Worm (Caenorhabditis elegans): Measurements from ENCODE around the gene F17E9.16.

Gene F17E9.16

ce11 chrIV:8377501-8377900, 25.4 kb downstream of the F17E9.16 start, which contains the start of gene D2096.7:
Gene D2096.7, minus strand, starts transcription at chrIV:8377630.
- 0 out of 2 replicates have a peak, but pooled peaks have one; percentile 20 for TF ChIP-seq hmg-1.1 (GFP tag; IDR thresholded peaks at IDR 0.05)
- TF ChIP-seq madf-9 (GFP tag; conservative IDR thresholded peaks at IDR 0.05), result no peak
- no peak for TF ChIP-seq ces-1 (GFP tag; optimal IDR thresholded peaks at IDR 0.05)
- no peak for TF ChIP-seq mep-1 (tag; optimal IDR thresholded peaks at IDR 0.05)
- TF ChIP-seq nhr-76 (tag; optimal IDR thresholded peaks at IDR 0.05), result no peak
- peak; percentile 76 for TF ChIP-seq arid-1 (GFP tag; conservative IDR thresholded peaks at IDR 0.05)
- no peak for TF ChIP-seq nhr-11 (tag; optimal IDR thresholded peaks at IDR 0.05)
- no peak for TF ChIP-seq unc-62 (GFP tag; optimal IDR thresholded peaks at IDR 0.05 in 1 of 2)
- TF ChIP-seq unc-62 (tag; optimal IDR thresholded peaks at IDR 0.05), result no peak
- TF ChIP-seq lin-29 (GFP tag; IDR thresholded peaks at IDR 0.05), result no peak
- TF ChIP-seq aha-1 (tag), result no peak
- peak; percentile 69 for TF ChIP-seq egl-43 (GFP tag; IDR thresholded peaks at IDR 0.05)
- no peak for TF ChIP-seq ztf-7 (tag; optimal IDR thresholded peaks at IDR 0.05)
- TF ChIP-seq vab-7 (GFP tag; IDR thresholded peaks at IDR 0.05), result no peak
- no peak for TF ChIP-seq ceh-82 (tag; optimal IDR thresholded peaks at IDR 0.05)
- TF ChIP-seq cey-2 (tag; optimal IDR thresholded peaks at IDR 0.05; ENCODE audit: borderline replicate concordance, insufficient read depth), result no peak
- TF ChIP-seq spr-3 (GFP tag; optimal IDR thresholded peaks at IDR 0.05), result peak; percentile 42
- no peak for TF ChIP-seq tag-97 (GFP tag; IDR thresholded peaks at IDR 0.05)
- TF ChIP-seq saeg-2 (GFP tag; IDR thresholded peaks at IDR 0.05), result peak; percentile 47; the same call in 1 of the 2 replicates
- TF ChIP-seq dmd-6 (GFP tag; IDR thresholded peaks at IDR 0.05), result no peak
- no peak for TF ChIP-seq sdz-12 (GFP tag; optimal IDR thresholded peaks at IDR 0.05)
- TF ChIP-seq lin-39 (tag; optimal IDR thresholded peaks at IDR 0.05), result no peak
- no peak for TF ChIP-seq nhr-48 (tag; optimal IDR thresholded peaks at IDR 0.05)
- peak; percentile 44 for TF ChIP-seq duxl-1 (tag; optimal IDR thresholded peaks at IDR 0.05; ENCODE audit: poor library complexity)
- TF ChIP-seq daf-19 (GFP tag; conservative IDR thresholded peaks at IDR 0.05), result peak; percentile 54; the same call in 1 of the 2 replicates
- TF ChIP-seq Y5F2A.4 (GFP tag; optimal IDR thresholded peaks at IDR 0.05), result peak; percentile 62
- peak; percentile 94 for TF ChIP-seq F49E8.2 (tag; optimal IDR thresholded peaks at IDR 0.05; ENCODE audit: borderline replicate concordance)
- TF ChIP-seq daf-8 (GFP tag; IDR thresholded peaks at IDR 0.05), result no peak
- TF ChIP-seq ceh-20 (GFP tag; IDR thresholded peaks at IDR 0.05), result no peak
- peak; percentile 64 for TF ChIP-seq lin-13 (GFP tag; optimal IDR thresholded peaks at IDR 0.05)
- TF ChIP-seq fkh-10 (GFP tag; optimal IDR thresholded peaks at IDR 0.05), result no peak
- no peak for TF ChIP-seq F10B5.3 (tag; optimal IDR thresholded peaks at IDR 0.05)
- no peak for TF ChIP-seq ztf-11 (tag; optimal IDR thresholded peaks at IDR 0.05)
- TF ChIP-seq mdt-29 (GFP tag; IDR thresholded peaks at IDR 0.05), result no peak
- no peak for TF ChIP-seq hlh-11 (tag; optimal IDR thresholded peaks at IDR 0.05)
- no peak for TF ChIP-seq zip-2 (tag; optimal IDR thresholded peaks at IDR 0.05)
- no peak for TF ChIP-seq zip-11 (GFP tag; IDR thresholded peaks at IDR 0.05)
- TF ChIP-seq lir-3 (tag; optimal IDR thresholded peaks at IDR 0.05), result no peak
- no peak for TF ChIP-seq nhr-28 (tag; optimal IDR thresholded peaks at IDR 0.05)
- TF ChIP-seq mes-2 (tag; optimal IDR thresholded peaks at IDR 0.05; ENCODE audit: poor library complexity, severe bottlenecking), result peak; percentile 28
- no peak for TF ChIP-seq attf-4 (tag; optimal IDR thresholded peaks at IDR 0.05)
- TF ChIP-seq unc-130 (GFP tag; optimal IDR thresholded peaks at IDR 0.05), result peak; percentile 70
- no peak for TF ChIP-seq ceh-62 (tag; optimal IDR thresholded peaks at IDR 0.05)
- no peak for TF ChIP-seq zfp-2 (tag; optimal IDR thresholded peaks at IDR 0.05)
- no peak for TF ChIP-seq gei-8 (GFP tag; optimal IDR thresholded peaks at IDR 0.05)
- peak; percentile 64; the same call in 1 of the 2 replicates for TF ChIP-seq dmd-8 (GFP tag; IDR thresholded peaks at IDR 0.05)
- TF ChIP-seq ceh-44 (GFP tag; IDR thresholded peaks at IDR 0.05), result no peak
- TF ChIP-seq mxl-3 (GFP tag; optimal IDR thresholded peaks at IDR 0.05), result peak; percentile 39
- TF ChIP-seq egl-27 (tag; optimal IDR thresholded peaks at IDR 0.05), result no peak
- peak; percentile 51 for TF ChIP-seq T20F7.1 (GFP tag; optimal IDR thresholded peaks at IDR 0.05)
- 0 out of 2 replicates have a peak, but pooled peaks have one; percentile 36 for TF ChIP-seq zfp-3 (GFP tag; conservative IDR thresholded peaks at IDR 0.05)
- no peak for TF ChIP-seq dve-1 (tag; optimal IDR thresholded peaks at IDR 0.05; ENCODE audit: insufficient read depth)
